Worm (Caenorhabditis elegans) whole organism, young adult: ENCODE data around the gene T14G8.4.

Experiments
- B0035.1 ChIP-seq: sonication (generic microtip); optimal IDR thresholded peaks from 2 replicates; lab custom pipeline; 2016; ENCODE audit warnings: missing genetic modification characterization, mild to moderate bottlenecking, missing compliant biosample characterization, missing genotype, missing genetic modification reagents
- F33H1.4 ChIP-seq: fragments of 200-800 bp; sonication (Bioruptor generic); IDR thresholded peaks from 2 replicates; pipeline ENCODE4 v1.3.6; 2022; ENCODE audit warnings: missing genetic modification reagents, missing genetic modification characterization, missing compliant biosample characterization
- F55B11.4 ChIP-seq: sonication (generic microtip); optimal IDR thresholded peaks from 2 replicates; lab custom pipeline; 2016; ENCODE audit warnings: missing compliant biosample characterization, missing genetic modification characterization, borderline replicate concordance; ENCODE audit not compliant: insufficient read depth
- F57C9.4 ChIP-seq: sonication (generic microtip); optimal IDR thresholded peaks from 2 replicates; lab custom pipeline; 2017; ENCODE audit warnings: mild to moderate bottlenecking, missing genetic modification characterization, missing compliant biosample characterization
- T07F8.4 ChIP-seq: sonication (generic microtip); optimal IDR thresholded peaks from 2 replicates; lab custom pipeline; 2016; ENCODE audit warnings: mild to moderate bottlenecking, missing genetic modification characterization, moderate library complexity, missing compliant biosample characterization
- T26A5.8 ChIP-seq: sonication (generic microtip); optimal IDR thresholded peaks from 2 replicates; lab custom pipeline; 2016; ENCODE audit warnings: missing genetic modification characterization, missing compliant biosample characterization
- Y53G8AR.9 ChIP-seq: fragments of 200-800 bp; sonication (Bioruptor generic); conservative IDR thresholded peaks from 2 replicates; pipeline ENCODE4 v1.3.6; 2022; ENCODE audit warnings: missing genetic modification reagents, missing genetic modification characterization, missing compliant biosample characterization
- akir-1 ChIP-seq: fragments of 200-800 bp; sonication (Bioruptor generic); optimal IDR thresholded peaks from 2 replicates; lab custom pipeline; 2018; ENCODE audit warnings: mild to moderate bottlenecking, missing genetic modification characterization, moderate library complexity, missing compliant biosample characterization
- athp-1 ChIP-seq: sonication (generic microtip); optimal IDR thresholded peaks from 2 replicates; lab custom pipeline; 2017; ENCODE audit warnings: mild to moderate bottlenecking, missing genetic modification characterization, missing compliant biosample characterization
- bed-1 ChIP-seq: fragments of 200-800 bp; sonication (Bioruptor generic); IDR thresholded peaks from 2 replicates; pipeline ENCODE4 v1.3.6; 2022; ENCODE audit warnings: missing genetic modification reagents, missing genetic modification characterization, missing compliant biosample characterization
- ccch-3 ChIP-seq: fragments of 200-800 bp; sonication (Bioruptor generic); optimal IDR thresholded peaks from 2 replicates; lab custom pipeline; 2018; ENCODE audit warnings: mild to moderate bottlenecking, missing genetic modification characterization, missing compliant biosample characterization
- egl-18 ChIP-seq: fragments of 200-800 bp; sonication (Bioruptor generic); IDR thresholded peaks from 2 replicates; pipeline ENCODE4 v1.3.6; 2022; ENCODE audit warnings: missing genetic modification reagents, missing genetic modification characterization, missing compliant biosample characterization
- ekl-4 ChIP-seq: fragments of 200-800 bp; sonication (Bioruptor generic); IDR thresholded peaks from 2 replicates; pipeline ENCODE4 v1.3.6; 2022; ENCODE audit warnings: missing genetic modification reagents, missing genetic modification characterization, missing compliant biosample characterization
- ets-4 ChIP-seq: fragments of 200-800 bp; sonication (Bioruptor generic); optimal IDR thresholded peaks from 2 replicates; lab custom pipeline; 2018; ENCODE audit warnings: mild to moderate bottlenecking, missing genetic modification characterization, missing compliant biosample characterization
- gei-17 ChIP-seq: fragments of 200-800 bp; sonication (Bioruptor generic); optimal IDR thresholded peaks from 2 replicates; lab custom pipeline; 2018; ENCODE audit warnings: mild to moderate bottlenecking, missing genetic modification characterization, missing compliant biosample characterization
- hlh-12 ChIP-seq: sonication (generic microtip); optimal IDR thresholded peaks from 2 replicates; lab custom pipeline; 2016; ENCODE audit warnings: missing genetic modification characterization, missing compliant biosample characterization
- hlh-26 ChIP-seq: fragments of 200-800 bp; sonication (Bioruptor generic); conservative IDR thresholded peaks from 2 replicates; pipeline ENCODE4 v1.3.6; 2022; ENCODE audit warnings: missing genetic modification reagents, missing genetic modification characterization, missing compliant biosample characterization
- hmg-1.2 ChIP-seq: fragments of 200-800 bp; sonication (Bioruptor generic); IDR thresholded peaks from 2 replicates; pipeline ENCODE4 v1.3.6; 2022; ENCODE audit warnings: missing genetic modification reagents, missing genetic modification characterization, missing compliant biosample characterization
- hmg-20 ChIP-seq: fragments of 200-800 bp; sonication (Bioruptor generic); IDR thresholded peaks from 2 replicates; pipeline ENCODE4 v1.3.6; 2022; ENCODE audit warnings: missing genetic modification reagents, missing genetic modification characterization, missing compliant biosample characterization
- let-607 ChIP-seq, 2 experiments: fragments of 200-800 bp in 1 of 2; sonication (Bioruptor generic) in 1 of 2; sonication (generic microtip) in 1 of 2; optimal IDR thresholded peaks; 2 replicates each; lab custom pipeline; 2016 to 2018; ENCODE audit warnings: mild to moderate bottlenecking in 2 of 2, missing compliant biosample characterization in 2 of 2, missing genetic modification characterization in 2 of 2, moderate library complexity in 2 of 2, missing genotype in 1 of 2
- lin-26 ChIP-seq: fragments of 200-800 bp; sonication (Bioruptor generic); IDR thresholded peaks from 2 replicates; pipeline ENCODE4 v1.3.6; 2022; ENCODE audit warnings: missing genetic modification reagents, missing genetic modification characterization, missing compliant biosample characterization
- lin-35 ChIP-seq, 3 experiments: fragments of 150-350 bp in 2 of 3; sonication (generic microtip) in 1 of 3; optimal IDR thresholded peaks; 2 replicates each; lab custom pipeline; 2014 to 2018; ENCODE audit warnings: missing biosample characterization in 3 of 3, missing genetic modification characterization in 3 of 3, missing genetic modification reagents in 3 of 3
- lir-1 ChIP-seq: fragments of 200-800 bp; sonication (Bioruptor generic); conservative IDR thresholded peaks from 2 replicates; pipeline ENCODE4 v1.3.6; 2022; ENCODE audit warnings: missing genetic modification reagents, missing genetic modification characterization, missing compliant biosample characterization
- madf-8 ChIP-seq: fragments of 200-800 bp; sonication (Bioruptor generic); conservative IDR thresholded peaks from 2 replicates; pipeline ENCODE4 v1.3.6; 2022; ENCODE audit warnings: missing genetic modification reagents, missing genetic modification characterization, missing compliant biosample characterization
- mcd-1 ChIP-seq: fragments of 200-800 bp; sonication (Bioruptor generic); IDR thresholded peaks from 2 replicates; pipeline ENCODE4 v1.3.6; 2022; ENCODE audit warnings: missing genetic modification reagents, missing genetic modification characterization, missing compliant biosample characterization
- mel-28 ChIP-seq: sonication (generic microtip); optimal IDR thresholded peaks from 2 replicates; lab custom pipeline; 2016; ENCODE audit warnings: borderline replicate concordance, mild to moderate bottlenecking, missing genetic modification characterization, missing compliant biosample characterization
- nhr-27 ChIP-seq: fragments of 200-800 bp; sonication (Bioruptor generic); optimal IDR thresholded peaks from 2 replicates; lab custom pipeline; 2018; ENCODE audit warnings: mild to moderate bottlenecking, missing genetic modification characterization, moderate library complexity, missing compliant biosample characterization
- nhr-80 ChIP-seq: sonication (generic microtip); optimal IDR thresholded peaks from 2 replicates; lab custom pipeline; 2016; ENCODE audit warnings: missing genetic modification characterization, missing compliant biosample characterization
- pbrm-1 ChIP-seq: fragments of 200-800 bp; sonication (Bioruptor generic); IDR thresholded peaks from 2 replicates; pipeline ENCODE4 v1.3.6; 2022; ENCODE audit warnings: missing genetic modification reagents, missing genetic modification characterization, missing compliant biosample characterization
- rec-8 ChIP-seq, 2 experiments: sonication (generic microtip); optimal IDR thresholded peaks; 2 replicates each; lab custom pipeline; 2016; ENCODE audit warnings: mild to moderate bottlenecking in 2 of 2, missing genetic modification characterization in 2 of 2, missing genetic modification reagents in 2 of 2, missing genotype in 2 of 2, missing biosample characterization in 1 of 2, missing compliant biosample characterization in 1 of 2, moderate library complexity in 1 of 2
- rpc-1 ChIP-seq, 2 experiments: fragments of 150-350 bp in 1 of 2; sonication (generic microtip) in 1 of 2; optimal IDR thresholded peaks; 2 replicates each; lab custom pipeline; 2014 to 2018; ENCODE audit warnings: missing biosample characterization in 1 of 2, missing genetic modification characterization in 1 of 2, missing genetic modification reagents in 1 of 2, missing genotype in 1 of 2
- somi-1 ChIP-seq: fragments of 200-800 bp; sonication (Bioruptor generic); optimal IDR thresholded peaks from 2 replicates; lab custom pipeline; 2018; ENCODE audit warnings: mild to moderate bottlenecking, missing genetic modification characterization, missing compliant biosample characterization
- tbp1 ChIP-seq: fragments of 200-800 bp; sonication (Bioruptor generic); optimal IDR thresholded peaks from 2 replicates; lab custom pipeline; 2018; ENCODE audit warnings: mild to moderate bottlenecking, missing genetic modification characterization, missing compliant biosample characterization
- tbx-9 ChIP-seq: sonication (generic microtip); optimal IDR thresholded peaks from 2 replicates; lab custom pipeline; 2016; ENCODE audit warnings: borderline replicate concordance, missing genetic modification characterization, inconsistent platforms, missing compliant biosample characterization
- tlf-1 ChIP-seq: fragments of 200-800 bp; sonication (Bioruptor generic); optimal IDR thresholded peaks from 2 replicates; lab custom pipeline; 2018; ENCODE audit warnings: mild to moderate bottlenecking, missing genetic modification characterization, missing compliant biosample characterization
- unc-62 ChIP-seq: fragments of 150-350 bp; optimal IDR thresholded peaks from 2 replicates; lab custom pipeline; 2014; ENCODE audit warnings: missing biosample characterization, missing genetic modification reagents, missing genetic modification characterization
- zfh-2 ChIP-seq: fragments of 200-800 bp; sonication (Bioruptor generic); conservative IDR thresholded peaks from 2 replicates; pipeline ENCODE4 v1.3.6; 2022; ENCODE audit warnings: missing genetic modification reagents, missing genetic modification characterization, missing compliant biosample characterization
- ztf-18 ChIP-seq: sonication (generic microtip); optimal IDR thresholded peaks from 2 replicates; lab custom pipeline; 2016; ENCODE audit warnings: missing genotype, mild to moderate bottlenecking, missing genetic modification characterization, missing compliant biosample characterization
- ztf-28 ChIP-seq: fragments of 200-800 bp; sonication (Bioruptor generic); IDR thresholded peaks from 2 replicates; pipeline ENCODE4 v1.3.6; 2022; ENCODE audit warnings: missing genetic modification reagents, missing genetic modification characterization, missing compliant biosample characterization

T14G8.4 gene

DNA sequence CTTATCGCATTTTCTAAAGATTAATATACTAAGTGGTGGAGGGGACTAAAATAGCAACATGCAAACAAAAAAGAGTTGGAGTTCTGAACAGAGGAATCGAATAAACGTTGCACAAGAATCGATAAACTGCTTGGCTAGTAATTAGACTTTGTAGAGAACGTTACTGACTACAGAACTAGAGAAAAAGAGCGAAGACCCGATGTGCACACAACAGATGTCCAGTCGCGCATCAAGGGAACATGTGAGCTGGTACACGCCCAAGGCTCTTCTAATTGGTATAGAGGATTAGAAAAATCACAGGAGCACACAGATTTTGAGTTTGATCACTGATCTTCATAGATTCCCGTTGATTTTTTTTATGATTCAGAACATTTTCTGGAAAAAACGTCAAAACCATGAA, 9.6 kb downstream of the T14G8.4 start:
- TF ChIP-seq ztf-28 = no peak
- no peak for TF ChIP-seq F57C9.4 (tag; lab: Kevin White, UChicago)
- no peak for TF ChIP-seq ztf-18 (tag; lab: Kevin White, UChicago)
- TF ChIP-seq hlh-26 = no peak

DNA sequence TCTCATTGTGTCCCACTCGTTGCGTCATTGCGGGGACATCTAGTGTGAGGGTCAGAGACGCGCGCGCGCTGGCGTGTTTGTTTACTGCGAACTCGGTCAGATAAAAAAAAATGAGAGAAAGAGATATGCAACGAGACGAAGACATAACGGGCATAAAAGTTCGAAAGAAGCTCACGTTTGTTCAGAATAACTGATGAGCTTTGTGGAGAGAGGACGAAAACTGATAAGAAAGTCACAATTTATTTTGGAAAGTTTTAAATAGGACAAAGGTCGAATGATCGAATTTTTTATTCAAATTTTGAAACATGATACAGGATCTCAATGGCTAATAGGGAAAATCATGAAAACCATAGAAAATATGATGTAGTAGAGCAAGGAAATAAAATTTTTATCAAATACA, 10.6 kb downstream of the T14G8.4 start:
- TF ChIP-seq tbx-9 (tag; lab: Kevin White, UChicago) (no peak), nhr-80 (tag; lab: Kevin White, UChicago) (peak; percentile 37), ccch-3 (GFP tag; lab: Kevin White, UChicago) (no peak), tlf-1 (GFP tag; lab: Kevin White, UChicago) (no peak)

DNA sequence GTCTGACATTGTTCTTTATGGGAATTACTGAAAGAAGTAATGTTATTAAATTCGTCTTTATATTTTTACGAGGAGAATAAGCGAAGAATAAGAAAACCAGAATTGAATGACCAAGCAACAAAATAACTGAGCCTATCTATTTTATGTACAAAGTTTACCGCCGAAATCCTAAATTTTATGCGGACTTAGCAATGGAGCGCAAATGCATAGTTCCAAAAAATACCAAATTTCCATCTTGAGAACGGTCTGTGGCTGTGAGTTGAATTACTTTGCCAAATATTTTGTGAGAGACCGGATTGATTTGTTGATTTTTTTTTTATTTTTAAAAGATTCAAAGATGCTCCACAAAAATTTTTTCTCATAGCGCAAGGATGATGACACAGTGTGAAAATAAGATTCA, 11.1 kb downstream of the T14G8.4 start, which contains the start of gene chd-3:
Gene chd-3 (minus strand): TSS at position 27 of the 400 bp plus-strand sequence.
- no peak for TF ChIP-seq hmg-20
- peak; percentile 41; the same call in 1 of the 2 replicates for TF ChIP-seq mcd-1 (GFP tag; lab: Robert Waterston, UW)

DNA sequence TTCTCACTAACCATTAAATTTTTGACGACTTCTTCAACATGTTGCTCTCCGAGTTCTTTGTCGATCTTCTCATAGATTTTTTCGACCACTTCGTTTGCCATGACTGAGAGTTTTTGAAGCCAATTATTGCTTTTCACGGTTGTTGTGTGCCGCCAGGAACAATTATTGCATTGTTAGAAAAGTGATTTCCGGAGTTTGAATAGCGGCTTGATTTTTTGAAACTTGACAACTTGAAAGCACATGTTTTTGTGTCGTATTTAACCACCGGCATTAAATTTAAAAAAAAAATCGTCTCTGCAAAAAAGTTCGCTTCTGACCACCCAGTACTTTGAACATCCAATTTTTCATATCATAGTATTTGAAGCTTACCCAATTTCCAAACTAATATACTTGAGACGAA, 17.7 kb downstream of the T14G8.4 start, which contains the start of gene C52G5.3:
Gene C52G5.3 (minus strand): TSS at position 101 of the 400 bp plus-strand sequence.
- TF ChIP-seq ets-4 = no peak
- TF ChIP-seq lin-26 = no peak
- no peak for TF ChIP-seq akir-1 (GFP tag; lab: Kevin White, UChicago)
- TF ChIP-seq nhr-27 (tag; lab: Kevin White, UChicago) = no peak
- TF ChIP-seq rpc-1 (optimal IDR thresholded peaks at IDR 0.05; lab: Kevin White, UChicago) = no peak
- TF ChIP-seq rpc-1 (tag; optimal IDR thresholded peaks at IDR 0.05; lab: Kevin White, UChicago) = no peak
- TF ChIP-seq hlh-12 (tag; lab: Kevin White, UChicago) = no peak
- no peak for TF ChIP-seq bed-1 (GFP tag; lab: Robert Waterston, UW)
- TF ChIP-seq pbrm-1 (GFP tag; lab: Robert Waterston, UW) = no peak
- TF ChIP-seq F33H1.4 = no peak
- no peak for TF ChIP-seq tbx-9 (tag; lab: Kevin White, UChicago)
- TF ChIP-seq gei-17 (GFP tag; lab: Kevin White, UChicago) = no peak
- TF ChIP-seq hmg-1.2 (GFP tag; lab: Robert Waterston, UW) = no peak
- TF ChIP-seq madf-8 = no peak
- no peak for TF ChIP-seq somi-1
- no peak for TF ChIP-seq athp-1 (tag; lab: Kevin White, UChicago)
- no peak for TF ChIP-seq egl-18
- TF ChIP-seq tbp1 = no peak
- no peak for TF ChIP-seq F55B11.4 (tag; lab: Kevin White, UChicago)
- no peak for TF ChIP-seq ztf-28
- TF ChIP-seq, all 124 proteins: peak for 0

DNA sequence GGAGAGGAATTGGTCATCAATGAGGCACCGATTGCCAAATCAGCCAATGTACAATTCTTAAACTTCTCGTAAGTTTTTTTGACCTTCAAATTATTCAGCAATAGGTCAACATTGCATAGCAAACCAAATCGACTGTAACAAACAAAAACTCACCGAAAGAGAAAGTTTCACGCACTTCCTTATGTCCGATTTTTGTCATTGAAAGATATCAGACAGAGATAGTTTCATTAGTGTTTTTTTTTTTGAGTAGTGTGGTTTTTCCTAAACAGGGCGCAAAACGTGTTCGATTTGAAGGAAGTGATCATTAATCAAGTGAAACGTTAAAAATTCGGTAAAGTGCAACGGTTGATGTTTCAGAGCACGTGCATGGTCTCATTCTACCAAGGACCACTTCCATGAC, 19.5 kb downstream of the T14G8.4 start:
- TF ChIP-seq lir-1 (no peak), T07F8.4 (tag; lab: Kevin White, UChicago) (no peak), ekl-4 (GFP tag; lab: Robert Waterston, UW) (no peak), ets-4 (no peak), zfh-2 (GFP tag; lab: Robert Waterston, UW) (no peak), T26A5.8 (tag; lab: Kevin White, UChicago) (no peak), mel-28 (tag; lab: Kevin White, UChicago) (no peak), Y53G8AR.9 (GFP tag; lab: Robert Waterston, UW) (no peak), lin-26 (no peak), B0035.1 (tag; lab: Kevin White, UChicago) (no peak), rec-8 (tag; optimal IDR thresholded peaks at IDR 0.05; lab: Kevin White, UChicago) (no peak), let-607 (tag; optimal IDR thresholded peaks at IDR 0.05; lab: Kevin White, UChicago) (no peak), unc-62 (GFP tag; lab: Kevin White, UChicago) (no peak), lin-35 (GFP tag; optimal IDR thresholded peaks at IDR 0.05; lab: Kevin White, UChicago) (no peak)
- TF ChIP-seq, all 124 proteins: peak for 0
